Fruit fly (Drosophila melanogaster): ENCODE data around the gene Pus7.

dm6 chr3L:8549183-8549890 is 39.5 kb downstream of the Pus7 start:
- TF ChIP-seq zen (tag; optimal IDR thresholded peaks at IDR 0.05) (peak; percentile 21), CG11504 (tag; optimal IDR thresholded peaks at IDR 0.05) (peak; percentile 58), CG8765 (GFP tag; IDR thresholded peaks at IDR 0.05) (no peak), luna (GFP tag; optimal IDR thresholded peaks at IDR 0.05) (no peak), Ravus (GFP tag; IDR thresholded peaks at IDR 0.05) (no peak)

All from whole organism, embryonic.